Fruit fly (Drosophila melanogaster) whole organism, larva: ENCODE data around the gene Rab9.

Source experiments
- noc ChIP-seq: fragments of 200-800 bp; sonication (Bioruptor generic); optimal IDR thresholded peaks from 3 replicates; lab custom pipeline; 2019; ENCODE audit warnings: missing biosample characterization, mild to moderate bottlenecking, missing genetic modification characterization, moderate library complexity

Rab9 gene

DNA sequence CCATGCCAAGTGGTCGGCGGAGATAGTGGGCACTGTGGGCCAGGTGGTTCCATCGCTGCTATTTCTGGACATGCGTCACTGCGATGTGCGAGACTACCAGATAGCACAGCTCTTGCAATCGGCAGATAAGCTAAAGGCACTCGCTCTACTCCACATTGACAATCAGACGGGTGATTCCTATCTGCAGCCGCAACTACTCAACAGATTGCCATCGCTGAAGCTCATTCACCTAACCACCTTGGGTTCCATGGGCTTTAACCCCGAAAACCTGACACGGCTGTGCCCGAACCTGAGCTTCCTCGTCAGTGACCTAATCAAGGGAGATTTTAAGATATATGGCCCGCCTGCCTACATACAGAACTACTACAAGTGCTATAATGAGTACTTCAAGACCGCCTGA, 2.6 kb upstream of the Rab9 start:
- peak; percentile 28 for TF ChIP-seq noc

DNA sequence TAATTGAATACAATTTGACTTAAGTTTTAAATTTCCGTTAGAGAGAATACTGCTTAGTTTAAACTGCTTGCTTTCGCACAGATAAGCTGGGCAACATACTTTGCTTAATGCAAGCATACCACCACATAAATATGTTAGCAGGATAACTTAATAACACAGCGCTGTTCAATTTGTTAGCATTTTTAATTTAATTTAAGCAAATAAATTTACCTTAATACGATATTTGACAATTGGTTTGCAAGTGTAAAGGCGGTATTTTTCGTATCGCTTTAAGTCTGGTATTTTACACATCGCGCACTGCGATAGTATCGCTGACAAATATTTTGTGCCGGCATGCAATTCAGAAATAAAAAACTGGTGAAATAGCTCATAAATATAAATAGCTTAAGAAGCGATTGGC, 2.0 kb upstream of the Rab9 start, which contains the start of gene RtcB:
Gene RtcB (plus strand): TSS at position 301 of the 400 bp plus-strand sequence.
- TF ChIP-seq noc = no peak

DNA sequence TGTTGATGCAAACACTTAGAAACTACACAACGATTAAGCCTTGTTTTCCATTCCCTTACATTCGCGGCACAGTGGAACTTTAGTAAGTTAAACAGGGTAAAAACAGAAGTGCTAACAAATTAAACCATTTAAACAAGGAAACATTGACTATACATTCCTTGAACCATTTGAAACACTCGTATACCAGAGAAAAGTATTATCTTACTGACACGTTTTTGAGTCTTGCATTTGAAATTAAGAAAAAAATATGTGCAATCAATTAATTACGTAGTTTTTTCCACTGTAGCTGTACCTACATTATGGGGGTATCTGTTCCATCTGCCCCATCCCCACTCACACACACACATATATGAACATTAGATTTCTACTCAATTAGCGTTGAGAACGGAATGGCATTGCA, 918 bp downstream of the Rab9 start:
- TF ChIP-seq noc = peak; percentile 84

DNA sequence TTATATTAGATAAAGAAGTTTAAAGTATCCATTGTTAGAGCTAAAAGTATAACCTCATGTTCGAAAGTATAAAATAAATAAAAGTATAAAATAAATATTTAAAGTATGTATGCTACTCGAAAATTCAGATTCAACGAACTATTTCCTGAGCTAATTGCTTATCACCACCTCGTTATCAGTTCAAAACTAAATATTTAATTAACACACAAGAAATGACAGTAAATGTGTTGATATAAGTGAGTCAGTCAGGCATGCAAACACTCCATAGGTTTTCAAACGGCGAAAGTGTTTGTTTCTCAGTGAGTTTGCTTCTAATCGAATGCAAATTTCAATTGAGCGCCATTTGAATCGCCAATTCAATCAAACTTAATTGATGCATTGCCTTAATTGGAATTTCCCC, 1.9 kb downstream of the Rab9 start:
- TF ChIP-seq noc = peak; percentile 61

DNA sequence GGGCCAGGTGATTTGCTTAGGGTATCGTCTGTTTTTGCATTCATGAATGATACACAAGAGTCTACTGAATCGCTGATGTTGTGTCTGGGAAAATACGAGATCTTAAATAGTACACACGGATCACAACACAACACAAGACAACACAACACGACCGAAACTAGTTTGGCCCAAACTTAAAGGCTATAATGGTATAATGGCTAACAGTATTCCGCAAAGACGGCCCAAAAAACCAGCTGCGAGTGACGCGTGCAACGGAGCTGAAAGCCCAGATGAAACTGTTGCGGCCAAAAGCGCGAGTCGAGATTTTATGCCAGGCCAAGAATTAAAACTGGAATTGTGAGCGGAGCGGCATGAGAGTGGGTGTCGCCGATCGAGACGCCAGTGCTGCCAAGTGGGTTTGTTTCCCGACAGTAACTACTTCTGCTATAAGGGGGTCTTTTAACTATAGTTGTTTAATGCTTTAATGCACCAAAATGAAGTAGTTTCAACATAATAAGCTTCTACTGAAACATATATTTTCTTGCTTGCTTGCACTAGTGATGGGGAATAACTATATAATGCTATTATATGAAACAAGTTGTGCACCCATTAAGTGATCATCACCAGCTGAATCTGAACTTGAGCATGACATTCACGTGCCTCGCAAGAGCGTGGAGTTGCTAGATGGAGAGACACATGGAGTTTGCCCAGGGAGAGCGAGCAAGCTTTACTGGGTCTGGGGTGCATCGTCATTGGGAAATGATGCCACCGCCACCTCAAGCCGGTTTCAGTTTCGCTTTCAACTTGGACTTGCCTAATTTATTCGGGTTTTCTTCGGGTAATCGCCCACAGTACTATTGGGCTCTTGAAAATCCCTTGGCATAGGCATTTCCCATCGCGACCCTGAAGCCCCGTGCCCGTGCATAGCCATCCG, 6.6 kb downstream of the Rab9 start:
- TF ChIP-seq noc = no peak

DNA sequence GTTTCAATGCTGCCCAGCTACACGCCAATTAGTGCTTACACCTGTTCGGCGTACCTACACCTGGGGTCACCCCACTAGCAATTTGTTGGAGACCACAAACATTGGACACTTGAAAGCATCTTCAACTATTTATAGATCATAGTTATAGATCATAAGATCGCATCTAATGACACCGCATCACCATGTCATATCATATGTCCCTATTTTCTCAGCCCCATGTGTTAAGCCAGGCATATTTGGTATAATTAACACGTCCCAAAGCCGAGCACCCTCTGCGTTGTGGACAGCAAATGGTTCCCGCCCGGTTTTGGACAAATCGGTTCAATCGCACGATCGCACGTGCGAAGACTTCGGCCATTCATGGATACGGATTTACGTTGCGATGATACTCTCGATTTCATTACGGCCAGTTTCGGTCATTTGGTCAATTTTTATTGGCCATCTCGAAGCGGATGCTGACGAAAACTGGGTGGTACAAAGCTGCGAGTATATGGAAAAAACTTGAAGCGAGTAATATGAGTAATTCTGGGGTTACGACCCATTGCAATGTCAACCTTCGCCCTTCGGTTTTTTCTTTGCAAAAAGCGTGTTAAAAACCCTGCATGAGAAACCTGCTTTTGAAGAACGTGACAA, 7.3 kb downstream of the Rab9 start:
- no peak for TF ChIP-seq noc

DNA sequence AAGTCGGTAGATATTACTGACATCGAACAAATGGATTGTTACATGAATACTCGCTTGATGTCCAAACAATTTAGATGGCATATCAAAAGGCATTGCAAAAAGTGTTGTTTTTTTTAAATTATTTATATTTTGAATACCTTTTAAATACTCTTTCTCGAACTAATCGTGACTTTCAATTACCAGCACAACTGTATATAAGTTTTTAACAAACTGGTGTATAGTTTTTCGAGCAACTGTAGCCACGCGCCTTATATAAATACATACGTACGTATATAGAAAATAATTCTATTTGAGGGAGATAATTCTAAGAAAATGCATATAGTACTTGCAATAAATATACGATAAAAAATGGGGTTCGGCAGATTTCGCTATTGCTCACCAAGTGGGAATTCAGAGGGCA, 7.9 kb downstream of the Rab9 start:
- no peak for TF ChIP-seq noc

DNA sequence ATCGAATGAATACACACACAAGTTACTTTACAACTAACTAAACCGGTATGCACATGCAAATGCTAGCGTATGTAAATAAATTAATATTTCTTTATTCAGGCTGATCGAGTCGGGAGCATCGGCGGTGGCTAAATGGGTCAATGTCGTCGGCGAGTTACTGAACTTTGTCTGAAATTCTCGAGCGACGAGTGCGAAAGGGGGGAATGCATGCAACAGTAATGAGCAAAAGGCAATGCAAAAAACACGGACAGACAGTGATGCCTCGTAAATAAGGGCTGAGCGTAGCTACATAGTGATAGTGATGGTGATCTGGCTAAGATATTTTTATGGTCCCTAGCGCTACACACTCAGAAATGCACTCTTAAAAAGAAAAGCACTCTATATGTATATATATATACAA, 8.4 kb downstream of the Rab9 start:
- no peak for TF ChIP-seq noc

DNA sequence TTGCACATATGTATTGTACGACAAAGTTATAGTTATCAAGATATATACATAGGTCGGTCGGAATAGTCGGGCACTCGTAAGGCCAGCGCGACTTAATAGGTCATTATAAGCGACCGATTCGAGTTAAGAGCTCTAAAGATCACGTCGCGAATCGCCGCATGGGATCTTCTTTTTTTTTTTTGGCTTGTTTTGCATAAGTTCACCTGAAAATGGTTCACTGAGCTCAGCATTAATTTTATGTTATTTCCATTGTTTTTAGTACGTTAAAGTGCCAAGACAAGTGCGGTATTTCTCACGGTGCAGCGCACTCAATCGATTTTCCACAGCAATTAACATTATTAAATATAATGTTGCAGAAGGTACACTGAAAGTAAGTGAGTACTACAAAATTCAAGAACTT, 9.0 kb downstream of the Rab9 start:
- no peak for TF ChIP-seq noc

DNA sequence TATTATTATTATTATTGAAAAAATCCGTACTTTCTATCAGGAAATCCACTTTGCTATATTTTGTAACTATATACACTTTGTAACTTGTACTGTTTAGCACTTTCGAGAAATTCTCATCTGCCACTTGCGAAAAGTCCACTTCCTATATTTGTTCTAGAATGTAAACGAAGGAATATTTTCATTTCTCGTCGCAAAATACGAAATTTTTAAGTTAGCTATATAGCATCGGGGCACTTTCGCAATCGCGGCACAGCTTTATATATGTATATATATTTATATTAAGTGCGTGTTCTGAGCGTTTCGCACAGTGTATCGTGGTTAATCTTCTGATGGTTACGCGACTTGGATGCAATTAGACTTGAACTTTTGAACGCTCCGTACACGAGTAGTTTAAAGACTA, 9.4 kb downstream of the Rab9 start, which contains the start of gene RanGAP:
Gene RanGAP (plus strand): TSS at position 169 of the 400 bp plus-strand sequence.
- no peak for TF ChIP-seq noc

DNA sequence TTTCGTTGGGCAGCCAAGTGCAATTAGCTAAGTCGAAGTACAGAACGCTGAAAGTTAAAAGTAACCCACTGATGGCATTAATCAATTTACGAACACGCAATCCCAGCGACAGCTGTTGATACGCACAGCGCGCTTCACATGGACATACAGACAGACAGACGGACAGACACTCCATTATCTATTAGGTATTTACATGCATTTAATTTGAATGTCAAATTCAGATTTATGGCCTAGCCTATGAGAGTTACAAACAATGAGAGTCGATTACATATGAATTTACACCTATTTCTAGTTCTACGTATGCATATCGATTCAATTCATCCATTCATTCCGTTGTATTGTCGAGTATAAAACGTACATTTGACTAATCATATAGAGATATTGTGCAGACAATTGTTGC, 10.3 kb downstream of the Rab9 start, which contains the start of gene CG10237:
Gene CG10237 (minus strand): TSS at position 101 of the 400 bp plus-strand sequence.
- TF ChIP-seq noc = no peak

DNA sequence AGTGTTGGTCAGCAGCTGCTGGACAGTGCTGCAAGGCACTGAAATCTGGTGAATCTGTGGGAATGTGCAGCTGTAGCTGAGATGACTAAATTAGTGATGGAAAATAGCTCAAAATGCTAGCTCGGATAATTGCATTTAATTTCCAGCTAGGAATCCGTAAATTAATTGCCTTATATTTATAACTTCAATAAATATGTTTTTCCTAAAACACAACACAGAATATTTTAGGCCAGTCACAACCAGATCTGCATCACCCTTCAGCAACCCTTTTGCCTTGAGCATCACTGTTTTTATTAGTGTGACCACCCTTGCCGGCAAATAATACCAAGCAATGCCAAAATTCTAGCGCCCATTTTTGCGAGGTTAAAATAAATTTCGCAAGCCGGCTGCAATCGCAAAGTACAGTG, 12.4 kb downstream of the Rab9 start, which contains the start of gene Hs2st:
Gene Hs2st (minus strand): TSS at position 17 of the 407 bp plus-strand sequence.
- TF ChIP-seq noc = peak; percentile 91

DNA sequence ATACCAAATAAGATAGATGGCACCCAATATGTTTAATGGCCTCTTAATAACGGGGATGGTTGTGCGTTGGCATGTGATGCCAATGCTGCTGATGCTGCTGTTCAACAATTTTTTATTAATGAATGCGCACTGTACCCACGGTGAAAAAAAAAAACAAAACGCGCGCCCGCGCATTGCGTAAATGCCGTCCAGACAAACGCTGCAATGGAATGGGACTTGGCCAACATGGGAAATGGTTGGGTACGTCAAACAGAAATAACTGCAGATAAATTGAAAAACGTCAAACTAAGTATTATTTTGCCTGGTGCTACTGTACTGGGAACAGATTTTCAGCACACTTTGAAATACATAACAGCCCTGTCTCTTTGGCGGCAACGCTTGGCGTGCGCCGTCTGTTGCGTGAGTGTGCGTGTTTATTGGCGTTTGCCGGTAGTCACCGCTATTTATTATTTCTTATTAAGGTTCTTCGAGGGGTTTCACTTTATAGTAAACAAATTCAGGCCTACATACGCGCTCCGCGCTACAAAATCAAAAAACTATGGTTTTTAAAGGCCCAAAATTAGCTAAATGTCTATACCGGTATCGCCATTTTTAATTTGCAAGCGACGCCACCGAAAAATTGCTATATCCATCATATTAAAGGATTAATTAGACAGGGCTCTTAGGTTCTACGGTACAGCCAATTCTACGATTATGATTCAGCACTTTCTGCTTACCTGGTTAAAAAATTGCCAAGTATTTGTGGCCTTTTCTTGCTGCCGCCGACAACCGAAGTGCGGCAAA, 20.4 kb downstream of the Rab9 start:
- TF ChIP-seq noc = peak; percentile 7

DNA sequence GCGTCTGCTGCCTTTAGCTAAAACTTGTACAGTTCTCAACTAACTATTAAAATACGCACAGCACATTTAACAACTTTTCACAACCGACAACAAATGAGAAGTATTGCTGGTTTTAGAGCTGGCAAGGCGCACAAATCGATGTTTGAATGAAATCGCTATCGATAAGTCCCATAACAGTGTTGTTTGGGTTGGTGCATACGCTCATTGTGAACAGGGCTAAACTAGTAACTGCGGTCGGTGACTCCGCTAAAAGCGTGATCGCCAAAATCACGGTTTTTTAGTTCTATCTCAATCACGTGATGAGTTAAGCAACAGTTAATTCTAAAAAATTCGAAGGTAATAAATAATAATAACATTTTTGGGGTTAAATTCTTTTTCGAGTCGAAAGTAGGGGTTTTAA, 21.0 kb downstream of the Rab9 start, which contains the start of gene Top2:
Gene Top2 (minus strand): TSS at position 110 of the 400 bp plus-strand sequence.
- no peak for TF ChIP-seq noc

DNA sequence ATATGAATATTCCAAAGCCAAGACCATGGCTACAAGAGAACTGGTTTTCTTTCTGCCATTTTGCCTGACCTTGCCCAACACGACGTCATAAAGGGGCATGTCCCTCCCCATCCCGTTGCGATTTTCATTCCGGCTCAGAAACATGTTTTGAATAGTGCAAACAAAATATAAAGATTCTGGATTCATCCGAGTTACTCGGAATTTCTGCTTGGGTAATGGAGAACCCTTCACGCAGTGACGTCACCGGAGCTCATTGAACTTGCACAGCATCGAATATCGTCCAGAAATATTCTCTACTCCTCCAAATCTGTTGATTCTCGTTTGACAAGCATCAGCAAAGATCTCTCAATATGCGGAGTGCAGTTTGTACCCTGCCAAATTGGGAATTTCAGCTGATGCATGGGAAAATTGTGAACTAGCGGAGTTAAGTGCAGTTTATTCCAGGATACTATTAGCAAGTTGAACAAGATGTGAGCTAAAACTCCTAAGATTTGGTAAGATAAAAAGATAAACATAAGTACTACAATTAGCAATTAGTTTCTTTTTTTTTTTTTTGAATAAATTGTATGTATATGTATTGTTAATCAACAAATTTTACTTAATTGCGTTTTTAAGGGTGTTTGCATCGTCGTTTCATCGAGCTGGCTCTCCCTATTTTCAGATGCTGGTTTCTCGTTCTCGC, 21.8 kb downstream of the Rab9 start, which contains the start of gene CG10026:
Gene CG10026 (plus strand): TSS at position 187 of the 682 bp plus-strand sequence.
- TF ChIP-seq noc = no peak

DNA sequence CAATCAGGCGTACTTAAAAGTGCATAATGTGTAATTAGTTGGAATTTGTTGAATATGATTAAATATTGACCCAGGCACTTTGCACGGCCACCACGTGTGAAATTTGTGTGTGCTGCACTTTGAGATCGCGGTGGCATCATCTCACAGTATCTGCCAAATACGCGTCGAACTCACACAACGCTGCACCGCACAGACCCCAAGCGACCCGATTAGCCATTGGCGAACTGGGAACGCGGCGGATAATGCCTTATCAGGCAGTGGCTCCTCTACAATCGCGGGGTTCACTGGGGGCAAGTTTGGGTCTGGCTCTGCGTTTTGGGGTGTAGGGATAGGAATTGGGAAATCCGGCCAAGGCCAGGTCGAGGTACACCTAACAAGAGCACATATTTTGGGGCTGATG, 22.8 kb downstream of the Rab9 start:
- no peak for TF ChIP-seq noc
